Fruit fly (Drosophila melanogaster): ENCODE results near the gene CG34039.

DNA sequence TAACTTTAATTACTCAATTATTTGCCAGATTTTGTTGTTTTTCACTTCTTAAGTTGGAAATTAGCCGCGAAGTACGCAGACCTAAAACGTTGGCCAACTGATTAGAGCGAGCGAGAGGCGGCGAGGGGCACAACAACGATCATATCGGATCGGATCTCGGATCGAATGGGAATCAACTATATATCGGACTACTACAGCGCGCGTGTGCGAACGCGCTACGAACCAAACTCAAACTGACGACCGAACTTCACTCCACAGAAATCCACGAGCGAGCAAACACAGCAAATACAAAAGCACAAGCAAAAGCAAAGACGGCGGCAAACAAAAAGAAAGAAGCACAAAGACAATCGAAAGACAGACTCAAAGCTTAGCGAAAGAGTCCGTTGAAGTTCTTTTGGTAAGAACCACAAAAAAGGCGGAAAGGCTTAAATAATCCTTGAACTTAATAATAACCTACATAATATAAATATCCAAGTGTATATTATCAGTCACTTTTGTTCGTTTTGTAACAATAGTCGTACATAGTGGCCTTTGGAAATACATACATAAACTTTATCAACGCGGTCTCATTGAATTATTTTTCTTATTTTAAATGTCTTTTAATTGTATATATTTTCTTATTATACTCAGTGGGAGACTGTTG, 23.6 kb upstream of the CG34039 start, which contains the start of the genes bbg and CG43246:
- no peak for TF ChIP-seq dsf (GFP tag; optimal IDR thresholded peaks at IDR 0.05; ENCODE audit: borderline replicate concordance)
- no peak for TF ChIP-seq lola (GFP tag; optimal IDR thresholded peaks at IDR 0.05)
- no peak for TF ChIP-seq psq (GFP tag; optimal IDR thresholded peaks at IDR 0.05)
- no peak for TF ChIP-seq HLH106 (tag; optimal IDR thresholded peaks at IDR 0.05)
- TF ChIP-seq Hr78 (GFP tag; optimal IDR thresholded peaks at IDR 0.05): no peak
- TF ChIP-seq Myc (optimal IDR thresholded peaks at IDR 0.05): no peak
- TF ChIP-seq fru (GFP tag; optimal IDR thresholded peaks at IDR 0.05): no peak
- no peak for TF ChIP-seq woc (GFP tag; optimal IDR thresholded peaks at IDR 0.05)
- no peak for TF ChIP-seq jim (GFP tag; optimal IDR thresholded peaks at IDR 0.05)
- TF ChIP-seq h (GFP tag; optimal IDR thresholded peaks at IDR 0.05): no peak
